Worm (Caenorhabditis elegans): ENCODE results near the gene C05E4.7.

- TF ChIP-seq pqm-1 (tag; optimal IDR thresholded peaks at IDR 0.05) = no peak
- no peak for TF ChIP-seq tbx-2 (tag; optimal IDR thresholded peaks at IDR 0.05)
- TF ChIP-seq unc-3 (GFP tag; conservative IDR thresholded peaks at IDR 0.05) = no peak
- no peak for TF ChIP-seq unc-3 (tag; optimal IDR thresholded peaks at IDR 0.05)
- TF ChIP-seq ceh-19 (GFP tag; optimal IDR thresholded peaks at IDR 0.05) = no peak
- TF ChIP-seq pha-4 (tag; optimal IDR thresholded peaks at IDR 0.05) = no peak
- TF ChIP-seq fkh-10 (GFP tag; optimal IDR thresholded peaks at IDR 0.05) = no peak
- TF ChIP-seq fax-1 (tag; optimal IDR thresholded peaks at IDR 0.05) = no peak
- no peak for TF ChIP-seq dve-1 (tag; optimal IDR thresholded peaks at IDR 0.05)
- TF ChIP-seq C08G9.2 (tag; optimal IDR thresholded peaks at IDR 0.05) = no peak
- TF ChIP-seq gmeb-2 (tag; optimal IDR thresholded peaks at IDR 0.05) = no peak
Observed at ce11 chrV:736171-736570, 5.7 kb upstream of the C05E4.7 start, which contains the start of gene srj-25.

All from whole organism, late embryonic.